Worm (Caenorhabditis elegans): ENCODE data around the gene T25D10.4.
A peak's percentile ranks its signal among the peaks of the same experiment; 100 is the strongest.

DNA sequence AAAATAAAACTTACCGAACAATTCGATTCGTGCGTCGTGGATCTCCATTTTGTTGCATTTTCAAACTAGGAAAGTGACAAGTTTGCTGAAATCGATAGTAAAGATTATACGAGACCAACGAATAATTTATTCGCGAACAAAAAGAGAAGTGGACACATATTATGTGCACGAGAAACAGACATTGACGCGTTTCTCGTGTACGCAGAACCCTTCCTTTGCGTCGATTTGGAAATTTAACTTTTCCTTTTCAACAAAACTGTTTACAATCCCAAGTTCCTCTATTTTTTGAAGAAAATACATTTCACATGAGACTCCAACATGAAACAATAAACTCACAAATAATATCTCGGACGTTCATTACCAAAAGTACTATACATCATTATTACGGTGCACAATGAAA lies 49.3 kb downstream of the T25D10.4 start, which contains the start of gene K10B2.4:
- TF ChIP-seq fos-1 (tag; optimal IDR thresholded peaks at IDR 0.05): peak; percentile 36
- peak; percentile 54 for TF ChIP-seq nhr-90 (tag; optimal IDR thresholded peaks at IDR 0.05; ENCODE audit: poor library complexity)
- peak; percentile 31 for TF ChIP-seq unc-86 (tag; optimal IDR thresholded peaks at IDR 0.05)
- peak; percentile 35 to 50 (median 40) for TF ChIP-seq ceh-82 (tag; optimal IDR thresholded peaks at IDR 0.05)
- TF ChIP-seq nhr-84 (tag; optimal IDR thresholded peaks at IDR 0.05): no peak

Data from whole organism, L1 larva.